Worm (Caenorhabditis elegans): Measurements from ENCODE around the gene B0457.6.

The B0457.6 gene

ce11 chrII:8960414-8960813, 38.2 kb downstream of the B0457.6 start, which contains the start of gene cal-2:
cal-2 (plus strand) TSS chrII:8960714.
- TF ChIP-seq rbr-2 (tag; optimal IDR thresholded peaks at IDR 0.05) (no peak), ceh-62 (tag; optimal IDR thresholded peaks at IDR 0.05) (no peak), saeg-2 (GFP tag; IDR thresholded peaks at IDR 0.05) (no peak), lin-29 (GFP tag; IDR thresholded peaks at IDR 0.05) (no peak), ceh-20 (GFP tag; IDR thresholded peaks at IDR 0.05) (no peak), Y48G9A.11 (GFP tag; IDR thresholded peaks at IDR 0.05) (no peak), nhr-25 (tag; optimal IDR thresholded peaks at IDR 0.05; ENCODE audit: borderline replicate concordance, insufficient read depth) (no peak), zfp-3 (GFP tag; conservative IDR thresholded peaks at IDR 0.05) (no peak), ztf-11 (tag; optimal IDR thresholded peaks at IDR 0.05) (no peak), spr-1 (tag; optimal IDR thresholded peaks at IDR 0.05) (no peak), mxl-3 (GFP tag; optimal IDR thresholded peaks at IDR 0.05) (no peak), zag-1 (tag; optimal IDR thresholded peaks at IDR 0.05) (no peak), egl-43 (GFP tag; IDR thresholded peaks at IDR 0.05) (no peak)

ce11 chrII:8961450-8961849, 39.2 kb downstream of the B0457.6 start:
- TF ChIP-seq vab-7 (GFP tag; IDR thresholded peaks at IDR 0.05) (no peak), nhr-11 (tag; optimal IDR thresholded peaks at IDR 0.05) (peak; percentile 8), unc-62 (GFP tag; optimal IDR thresholded peaks at IDR 0.05 in 1 of 2) (peak in 1 of 2 experiments; percentile 78), unc-62 (tag; optimal IDR thresholded peaks at IDR 0.05) (no peak)

- TF ChIP-seq lsy-2 (tag; optimal IDR thresholded peaks at IDR 0.05) (peak in 1 of 2 experiments; percentile 11), ZK337.2 (GFP tag; IDR thresholded peaks at IDR 0.05) (peak; percentile 75), ceh-62 (tag; optimal IDR thresholded peaks at IDR 0.05) (no peak), hlh-11 (tag; optimal IDR thresholded peaks at IDR 0.05) (peak; percentile 13), hmg-1.1 (GFP tag; IDR thresholded peaks at IDR 0.05) (no peak), nhr-42 (GFP tag; IDR thresholded peaks at IDR 0.05) (no peak), hlh-30 (tag; optimal IDR thresholded peaks at IDR 0.05; ENCODE audit: insufficient read depth) (peak; percentile 5), duxl-1 (tag; optimal IDR thresholded peaks at IDR 0.05; ENCODE audit: poor library complexity) (no peak), ZK546.5 (tag; optimal IDR thresholded peaks at IDR 0.05) (no peak), nhr-11 (tag; optimal IDR thresholded peaks at IDR 0.05) (peak; percentile 54), tra-1 (GFP tag; IDR thresholded peaks at IDR 0.05) (no peak), F10B5.3 (tag; optimal IDR thresholded peaks at IDR 0.05) (no peak), Y5F2A.4 (GFP tag; optimal IDR thresholded peaks at IDR 0.05) (no peak), ceh-20 (GFP tag; IDR thresholded peaks at IDR 0.05) (peak; percentile 10; the same call in 1 of the 2 replicates), mep-1 (tag; optimal IDR thresholded peaks at IDR 0.05) (peak; percentile 34)
Observed at ce11 chrII:8962206-8962605, 40.0 kb downstream of the B0457.6 start.

- TF ChIP-seq tag-97 (GFP tag; IDR thresholded peaks at IDR 0.05), result no peak
- TF ChIP-seq Y75B8A.6 (GFP tag; IDR thresholded peaks at IDR 0.05), result no peak
- no peak for TF ChIP-seq lir-3 (tag; optimal IDR thresholded peaks at IDR 0.05)
- no peak for TF ChIP-seq daf-19 (GFP tag; conservative IDR thresholded peaks at IDR 0.05)
- no peak for TF ChIP-seq snpc-4 (tag; optimal IDR thresholded peaks at IDR 0.05)
- TF ChIP-seq unc-62 (GFP tag; optimal IDR thresholded peaks at IDR 0.05 in 1 of 2), result no peak
- no peak for TF ChIP-seq unc-62 (tag; optimal IDR thresholded peaks at IDR 0.05)
- no peak for TF ChIP-seq php-3 (GFP tag; IDR thresholded peaks at IDR 0.05)
- no peak for TF ChIP-seq ceh-20 (GFP tag; IDR thresholded peaks at IDR 0.05)
- no peak for TF ChIP-seq sdz-12 (GFP tag; optimal IDR thresholded peaks at IDR 0.05)
- TF ChIP-seq ceh-62 (tag; optimal IDR thresholded peaks at IDR 0.05), result no peak
- TF ChIP-seq tra-1 (GFP tag; IDR thresholded peaks at IDR 0.05), result no peak
- no peak for TF ChIP-seq snpc-1.2 (GFP tag; IDR thresholded peaks at IDR 0.05)
- TF ChIP-seq spr-3 (GFP tag; optimal IDR thresholded peaks at IDR 0.05), result no peak
Observed at ce11 chrII:8964049-8964448, 41.8 kb downstream of the B0457.6 start, which contains the start of gene sftd-3. sftd-3 (minus strand) TSS chrII:8964149.

Measured in whole organism, L4 larva.